Worm (Caenorhabditis elegans) whole organism, L1 larva: ENCODE measurements around the gene F42G8.8.

Experiments used
- C16A3.4 ChIP-seq: fragments of 150-350 bp; optimal IDR thresholded peaks from 2 replicates; lab custom pipeline; 2014; ENCODE audit warnings: missing biosample characterization, missing genetic modification characterization
- Y116A8C.19 ChIP-seq: sonication (generic microtip); optimal IDR thresholded peaks from 2 replicates; lab custom pipeline; 2016; ENCODE audit warnings: missing compliant biosample characterization, missing genetic modification characterization, borderline replicate concordance
- alr-1 ChIP-seq: fragments of 200-800 bp; sonication (Bioruptor generic); optimal IDR thresholded peaks from 2 replicates; lab custom pipeline; 2018; ENCODE audit warnings: borderline replicate concordance, mild to moderate bottlenecking, missing genetic modification characterization, missing compliant biosample characterization
- aly-2 ChIP-seq: fragments of 150-350 bp; optimal IDR thresholded peaks from 2 replicates; lab custom pipeline; 2014; ENCODE audit warnings: missing biosample characterization, missing genetic modification characterization
- blmp-1 ChIP-seq: fragments of 150-350 bp; optimal IDR thresholded peaks from 2 replicates; lab custom pipeline; 2014; ENCODE audit warnings: missing biosample characterization, missing genetic modification characterization
- ceh-63 ChIP-seq: fragments of 200-800 bp; sonication (Bioruptor generic); optimal IDR thresholded peaks from 2 replicates; lab custom pipeline; 2018; ENCODE audit warnings: mild to moderate bottlenecking, missing genetic modification characterization, missing compliant biosample characterization
- ceh-8 ChIP-seq: fragments of 200-800 bp; sonication (Bioruptor generic); optimal IDR thresholded peaks from 2 replicates; lab custom pipeline; 2018; ENCODE audit warnings: mild to moderate bottlenecking, missing genetic modification characterization, moderate library complexity, missing compliant biosample characterization
- ceh-82 ChIP-seq, 3 experiments: fragments of 150-350 bp in 1 of 3; sonication (generic microtip) in 2 of 3; optimal IDR thresholded peaks; 2 replicates each; lab custom pipeline; 2014 to 2017; ENCODE audit warnings: missing biosample characterization in 3 of 3, missing genetic modification characterization in 3 of 3
- ceh-90 ChIP-seq: sonication (generic microtip); optimal IDR thresholded peaks from 2 replicates; lab custom pipeline; 2016; ENCODE audit warnings: missing genetic modification characterization, missing compliant biosample characterization
- ces-1 ChIP-seq: fragments of 150-350 bp; optimal IDR thresholded peaks from 2 replicates; lab custom pipeline; 2014; ENCODE audit warnings: missing biosample characterization, missing genetic modification reagents, missing genetic modification characterization
- dpl-1 ChIP-seq, 3 experiments: fragments of 150-350 bp in 2 of 3; sonication (generic microtip) in 1 of 3; optimal IDR thresholded peaks; 2 replicates each; lab custom pipeline; 2014 to 2017; ENCODE audit warnings: missing biosample characterization in 3 of 3, missing genetic modification characterization in 3 of 3, missing genetic modification reagents in 3 of 3
- dsc-1 ChIP-seq: sonication (generic microtip); optimal IDR thresholded peaks from 2 replicates; lab custom pipeline; 2016; ENCODE audit warnings: mild to moderate bottlenecking, missing genetic modification characterization, missing compliant biosample characterization
- efl-1 ChIP-seq, 4 experiments: fragments of 150-350 bp; optimal IDR thresholded peaks in 3 of 4; peaks in 1 of 4; 1 replicate in 1 of 4; 2 replicates in 3 of 4; lab custom pipeline; 2014; ENCODE audit warnings: missing biosample characterization in 2 of 4, missing genetic modification characterization in 2 of 4, missing genetic modification reagents in 2 of 4
- egl-13 ChIP-seq: sonication (generic microtip); optimal IDR thresholded peaks from 2 replicates; lab custom pipeline; 2016; ENCODE audit warnings: missing genotype, missing genetic modification reagents, missing genetic modification characterization, missing compliant biosample characterization
- egl-27 ChIP-seq, 2 experiments: fragments of 150-350 bp in 1 of 2; sonication (generic microtip); optimal IDR thresholded peaks; 3 replicates each; lab custom pipeline; 2017 to 2018; ENCODE audit warnings: missing biosample characterization in 2 of 2, missing genetic modification characterization in 2 of 2, missing genetic modification reagents in 2 of 2
- elt-3 ChIP-seq, 6 experiments: fragments of 150-350 bp in 1 of 6; sonication (generic microtip); optimal IDR thresholded peaks; 2 replicates each; lab custom pipeline; 2017 to 2018; ENCODE audit warnings: missing biosample characterization in 6 of 6, missing genetic modification characterization in 6 of 6, inconsistent platforms in 1 of 6
- fkh-10 ChIP-seq: sonication (generic microtip); optimal IDR thresholded peaks from 2 replicates; lab custom pipeline; 2017; ENCODE audit warnings: missing biosample characterization, missing genetic modification reagents, missing genetic modification characterization
- irx-1 ChIP-seq: sonication (generic microtip); optimal IDR thresholded peaks from 2 replicates; lab custom pipeline; 2016; ENCODE audit warnings: missing genetic modification characterization, missing compliant biosample characterization
- lin-13 ChIP-seq: fragments of 150-350 bp; optimal IDR thresholded peaks from 2 replicates; lab custom pipeline; 2014; ENCODE audit warnings: missing biosample characterization, missing genetic modification reagents, missing genetic modification characterization
- lin-15B ChIP-seq: fragments of 150-350 bp; sonication (generic microtip); optimal IDR thresholded peaks from 3 replicates; lab custom pipeline; 2014; ENCODE audit warnings: missing biosample characterization, missing genetic modification characterization
- lin-35 ChIP-seq, 2 experiments: fragments of 150-350 bp; optimal IDR thresholded peaks; 2 replicates each; lab custom pipeline; 2014; ENCODE audit warnings: missing biosample characterization in 2 of 2, missing genetic modification characterization in 2 of 2, missing genetic modification reagents in 2 of 2
- lin-39 ChIP-seq: fragments of 150-350 bp; optimal IDR thresholded peaks from 2 replicates; lab custom pipeline; 2014; ENCODE audit warnings: missing biosample characterization, missing genetic modification reagents, missing genetic modification characterization
- lir-3 ChIP-seq: sonication (generic microtip); optimal IDR thresholded peaks from 2 replicates; lab custom pipeline; 2016; ENCODE audit warnings: mild to moderate bottlenecking, missing genetic modification characterization, moderate library complexity, missing compliant biosample characterization; ENCODE audit not compliant: poor library complexity
- mab-9 ChIP-seq: fragments of 200-800 bp; sonication (Bioruptor generic); IDR thresholded peaks from 2 replicates; pipeline ENCODE4 v1.3.6; 2022; ENCODE audit warnings: missing genetic modification reagents, missing genetic modification characterization, missing compliant biosample characterization
- mdl-1 ChIP-seq, 2 experiments: fragments of 150-350 bp; optimal IDR thresholded peaks; 2 replicates each; lab custom pipeline; 2014 to 2017; ENCODE audit warnings: missing biosample characterization in 2 of 2, missing genetic modification characterization in 2 of 2, inconsistent platforms in 1 of 2
- mep-1 ChIP-seq: fragments of 150-350 bp; optimal IDR thresholded peaks from 2 replicates; lab custom pipeline; 2014; ENCODE audit warnings: missing biosample characterization, missing genetic modification characterization
- nhr-11 ChIP-seq: fragments of 150-350 bp; optimal IDR thresholded peaks from 2 replicates; lab custom pipeline; 2014; ENCODE audit warnings: missing biosample characterization, missing genetic modification characterization
- nhr-12 ChIP-seq: sonication (generic microtip); optimal IDR thresholded peaks from 2 replicates; lab custom pipeline; 2017; ENCODE audit warnings: missing biosample characterization, missing genetic modification characterization
- nhr-19 ChIP-seq: fragments of 200-800 bp; sonication (Bioruptor generic); conservative IDR thresholded peaks from 2 replicates; pipeline ENCODE4 v1.3.6; 2022; ENCODE audit warnings: missing genetic modification characterization, missing compliant biosample characterization
- nhr-20 ChIP-seq: sonication (generic microtip); optimal IDR thresholded peaks from 2 replicates; lab custom pipeline; 2016; ENCODE audit warnings: mild to moderate bottlenecking, missing genetic modification characterization, missing compliant biosample characterization
- nhr-237 ChIP-seq: fragments of 150-350 bp; optimal IDR thresholded peaks from 2 replicates; lab custom pipeline; 2014; ENCODE audit warnings: missing biosample characterization, missing genetic modification characterization
- nhr-28 ChIP-seq: fragments of 150-350 bp; optimal IDR thresholded peaks from 2 replicates; lab custom pipeline; 2014; ENCODE audit warnings: missing biosample characterization, missing genetic modification characterization
- nhr-47 ChIP-seq: sonication (generic microtip); optimal IDR thresholded peaks from 2 replicates; lab custom pipeline; 2016; ENCODE audit warnings: mild to moderate bottlenecking, missing genetic modification characterization, moderate library complexity, missing compliant biosample characterization
- nhr-90 ChIP-seq: sonication (generic microtip); optimal IDR thresholded peaks from 2 replicates; lab custom pipeline; 2016; ENCODE audit warnings: mild to moderate bottlenecking, missing genetic modification characterization, missing compliant biosample characterization; ENCODE audit not compliant: poor library complexity
- pag-3 ChIP-seq: sonication (generic microtip); optimal IDR thresholded peaks from 2 replicates; lab custom pipeline; 2017; ENCODE audit warnings: missing genetic modification characterization, mild to moderate bottlenecking, missing compliant biosample characterization, antibody characterized with exemption, borderline replicate concordance; ENCODE audit not compliant: insufficient read depth
- pqm-1 ChIP-seq: sonication (generic microtip); optimal IDR thresholded peaks from 3 replicates; lab custom pipeline; 2017; ENCODE audit warnings: missing biosample characterization, missing genetic modification characterization
- skn-1 ChIP-seq: fragments of 150-350 bp; optimal IDR thresholded peaks from 2 replicates; lab custom pipeline; 2014; ENCODE audit warnings: missing biosample characterization, missing genetic modification characterization
- snpc-4 ChIP-seq: fragments of 150-350 bp; optimal IDR thresholded peaks from 2 replicates; lab custom pipeline; 2014; ENCODE audit warnings: missing biosample characterization, missing genetic modification characterization
- sptf-1 ChIP-seq: fragments of 150-350 bp; optimal IDR thresholded peaks from 2 replicates; lab custom pipeline; 2014; ENCODE audit warnings: missing biosample characterization, missing genetic modification characterization
- swsn-7 ChIP-seq: sonication (generic microtip); optimal IDR thresholded peaks from 2 replicates; lab custom pipeline; 2016; ENCODE audit warnings: missing genetic modification characterization, missing compliant biosample characterization
- tbx-2 ChIP-seq: sonication (generic microtip); optimal IDR thresholded peaks from 2 replicates; lab custom pipeline; 2016; ENCODE audit warnings: missing genetic modification characterization, missing compliant biosample characterization
- tlp-1 ChIP-seq: fragments of 150-350 bp; optimal IDR thresholded peaks from 2 replicates; lab custom pipeline; 2014; ENCODE audit warnings: missing biosample characterization, missing genetic modification characterization
- unc-130 ChIP-seq: fragments of 150-350 bp; optimal IDR thresholded peaks from 2 replicates; lab custom pipeline; 2017; ENCODE audit warnings: missing biosample characterization, missing genetic modification characterization, inconsistent platforms
- unc-30 ChIP-seq: sonication (generic microtip); optimal IDR thresholded peaks from 2 replicates; lab custom pipeline; 2017; ENCODE audit warnings: missing biosample characterization, missing genetic modification characterization
- unc-98 ChIP-seq: fragments of 200-800 bp; sonication (Bioruptor generic); IDR thresholded peaks from 2 replicates; pipeline ENCODE4 v1.3.6; 2022; ENCODE audit warnings: missing genetic modification characterization, missing compliant biosample characterization
- vab-15 ChIP-seq: sonication (generic microtip); optimal IDR thresholded peaks from 2 replicates; lab custom pipeline; 2017; ENCODE audit warnings: missing genotype, mild to moderate bottlenecking, missing genetic modification characterization, missing compliant biosample characterization
- xbp-1 ChIP-seq: sonication (generic microtip); optimal IDR thresholded peaks from 2 replicates; lab custom pipeline; 2016; ENCODE audit warnings: missing genetic modification characterization, missing compliant biosample characterization
- zag-1 ChIP-seq: fragments of 150-350 bp; optimal IDR thresholded peaks from 2 replicates; lab custom pipeline; 2014; ENCODE audit warnings: missing biosample characterization, missing genetic modification characterization
- ztf-11 ChIP-seq, 2 experiments: sonication (generic microtip); optimal IDR thresholded peaks; 2 replicates each; lab custom pipeline; 2016 to 2017; ENCODE audit warnings: missing genetic modification characterization in 2 of 2, missing biosample characterization in 1 of 2, missing compliant biosample characterization in 1 of 2
- ztf-4 ChIP-seq: fragments of 150-350 bp; optimal IDR thresholded peaks from 2 replicates; lab custom pipeline; 2014; ENCODE audit warnings: missing biosample characterization, missing genetic modification characterization

The F42G8.8 gene

ce11 chrIV:8146283-8146682 lies 27.4 kb downstream of the F42G8.8 start (continued):
- TF ChIP-seq sptf-1 (tag; lab: Kevin White, UChicago) (no peak), dsc-1 (no peak), fkh-10 (GFP tag; lab: Kevin White, UChicago) (no peak), ceh-63 (GFP tag; lab: Kevin White, UChicago) (no peak), ceh-8 (GFP tag; lab: Kevin White, UChicago) (no peak), snpc-4 (no peak), nhr-47 (peak; percentile 23), nhr-20 (peak; percentile 75), lin-35 (GFP tag; optimal IDR thresholded peaks at IDR 0.05; lab: Kevin White, UChicago) (peak in 1 of 2 experiments; percentile 74), swsn-7 (tag; lab: Kevin White, UChicago) (peak; percentile 11), ceh-82 (tag; optimal IDR thresholded peaks at IDR 0.05; lab: Kevin White, UChicago) (no peak), pqm-1 (tag; lab: Kevin White, UChicago) (no peak), xbp-1 (tag; lab: Kevin White, UChicago) (no peak), tlp-1 (tag; lab: Kevin White, UChicago) (no peak), elt-3 (tag; optimal IDR thresholded peaks at IDR 0.05; lab: Kevin White, UChicago) (peak in 2 of 6 experiments; percentile 34 to 64), vab-15 (tag; lab: Kevin White, UChicago) (no peak), tbx-2 (tag; lab: Kevin White, UChicago) (no peak), mdl-1 (tag; optimal IDR thresholded peaks at IDR 0.05; lab: Kevin White, UChicago) (peak in 1 of 2 experiments; percentile 71), dpl-1 (GFP tag; optimal IDR thresholded peaks at IDR 0.05; lab: Kevin White, UChicago) (peak in 1 of 3 experiments; percentile 29), blmp-1 (tag; lab: Kevin White, UChicago) (peak; percentile 45), egl-13 (tag; lab: Kevin White, UChicago) (no peak), lin-39 (tag; lab: Kevin White, UChicago) (no peak), mep-1 (tag; lab: Kevin White, UChicago) (peak; percentile 34), ceh-90 (no peak), skn-1 (tag; lab: Kevin White, UChicago) (peak; percentile 40), nhr-28 (tag; lab: Kevin White, UChicago) (no peak), ces-1 (GFP tag; lab: Kevin White, UChicago) (no peak), mab-9 (GFP tag; lab: Robert Waterston, UW) (no peak), aly-2 (no peak), egl-27 (tag; optimal IDR thresholded peaks at IDR 0.05; lab: Kevin White, UChicago) (no peak), alr-1 (tag; lab: Kevin White, UChicago) (no peak), nhr-11 (tag; lab: Kevin White, UChicago) (no peak), nhr-237 (tag; lab: Kevin White, UChicago) (no peak), lin-13 (no peak), pag-3 (tag; lab: Kevin White, UChicago) (no peak), nhr-90 (tag; lab: Kevin White, UChicago) (peak; percentile 51), irx-1 (tag; lab: Kevin White, UChicago) (peak; percentile 11), nhr-12 (tag; lab: Kevin White, UChicago) (no peak), C16A3.4 (peak; percentile 31), unc-30 (tag; lab: Kevin White, UChicago) (no peak), unc-98 (no peak), zag-1 (tag; lab: Kevin White, UChicago) (no peak), lir-3 (tag; lab: Kevin White, UChicago) (peak; percentile 17)

ce11 chrIV:8148494-8148893 lies 29.6 kb downstream of the F42G8.8 start, which contains the start of gene pmk-1:
Gene pmk-1 (plus strand): TSS chrIV:8148794.
- TF ChIP-seq xbp-1 (tag; lab: Kevin White, UChicago) (no peak), snpc-4 (no peak), ztf-4 (tag; lab: Kevin White, UChicago) (no peak), efl-1 (optimal IDR thresholded peaks at IDR 0.05; lab: Kevin White, UChicago) (no peak), efl-1 (GFP tag; optimal IDR thresholded peaks at IDR 0.05 in 1 of 2; lab: Kevin White, UChicago) (no peak), blmp-1 (tag; lab: Kevin White, UChicago) (no peak), lin-35 (GFP tag; optimal IDR thresholded peaks at IDR 0.05; lab: Kevin White, UChicago) (no peak), alr-1 (tag; lab: Kevin White, UChicago) (no peak), fkh-10 (GFP tag; lab: Kevin White, UChicago) (no peak), mab-9 (GFP tag; lab: Robert Waterston, UW) (no peak), nhr-11 (tag; lab: Kevin White, UChicago) (no peak), skn-1 (tag; lab: Kevin White, UChicago) (no peak), unc-98 (no peak), mep-1 (tag; lab: Kevin White, UChicago) (no peak), lin-15B (tag; lab: Kevin White, UChicago) (no peak), unc-130 (tag; lab: Kevin White, UChicago) (no peak), ztf-11 (tag; optimal IDR thresholded peaks at IDR 0.05; lab: Kevin White, UChicago) (no peak), nhr-19 (no peak), Y116A8C.19 (tag; lab: Kevin White, UChicago) (no peak), nhr-20 (no peak), irx-1 (tag; lab: Kevin White, UChicago) (no peak)
